Worm (Caenorhabditis elegans): ENCODE results near the gene math-8.
A peak's percentile ranks its signal among the peaks of the same experiment; 100 is the strongest.

The math-8 gene

ce11 chrII:1848109-1848508 lies 40.9 kb downstream of the math-8 start, which contains the start of gene fbxb-97:
TSS of gene fbxb-97 (minus strand) at chrII:1848161.
- no peak for TF ChIP-seq lsy-27 (tag; optimal IDR thresholded peaks at IDR 0.05; ENCODE audit: borderline replicate concordance, insufficient read depth)
- no peak for TF ChIP-seq hlh-26 (GFP tag; conservative IDR thresholded peaks at IDR 0.05)
- no peak for TF ChIP-seq cebp-2 (GFP tag; IDR thresholded peaks at IDR 0.05)
- no peak for TF ChIP-seq attf-5 (GFP tag; optimal IDR thresholded peaks at IDR 0.05)
- no peak for TF ChIP-seq Y67H2A.10 (GFP tag; conservative IDR thresholded peaks at IDR 0.05)
- no peak for TF ChIP-seq lag-1 (GFP tag; IDR thresholded peaks at IDR 0.05)
- no peak for TF ChIP-seq bed-1 (GFP tag; IDR thresholded peaks at IDR 0.05)
- peak; percentile 20; the same call in 1 of the 2 replicates for TF ChIP-seq hmg-1.2 (GFP tag; IDR thresholded peaks at IDR 0.05)
- TF ChIP-seq F23B12.7 (tag; optimal IDR thresholded peaks at IDR 0.05; ENCODE audit: insufficient read depth): no peak
- TF ChIP-seq madf-6 (GFP tag; IDR thresholded peaks at IDR 0.05): peak; percentile 42; the same call in 1 of the 2 replicates
- no peak for TF ChIP-seq lsl-1 (GFP tag; optimal IDR thresholded peaks at IDR 0.05)

ce11 chrII:1844552-1844951 lies 44.4 kb downstream of the math-8 start:
- TF ChIP-seq nfyb-1 (GFP tag; IDR thresholded peaks at IDR 0.05): peak; percentile 58; the same call in 1 of the 2 replicates
- no peak for TF ChIP-seq nhr-90 (tag; optimal IDR thresholded peaks at IDR 0.05)
- no peak for TF ChIP-seq ama-1 (optimal IDR thresholded peaks at IDR 0.05)
- TF ChIP-seq ama-1 (GFP tag; optimal IDR thresholded peaks at IDR 0.05): no peak

ce11 chrII:1842894-1843293 lies 46.1 kb downstream of the math-8 start, which contains the start of the genes C52E2.5 and C52E2.4:
TSS of gene C52E2.5 (minus strand) at chrII:1842936.
TSS of gene C52E2.4 (plus strand) at chrII:1843145.
- TF ChIP-seq nhr-80 (tag; optimal IDR thresholded peaks at IDR 0.05) (peak; percentile 60), ceh-79 (tag; optimal IDR thresholded peaks at IDR 0.05) (no peak), T26A5.8 (tag; optimal IDR thresholded peaks at IDR 0.05) (no peak)
